Worm (Caenorhabditis elegans): ENCODE data around the gene C56G2.4.

ce11 chrIII:6374947-6375415 lies 43.4 kb downstream of the C56G2.4 start, which contains the start of the genes rps-13 and nfx-1:
- TF ChIP-seq dao-5 (tag; optimal IDR thresholded peaks at IDR 0.05), result no peak
- TF ChIP-seq him-1 (tag; optimal IDR thresholded peaks at IDR 0.05), result no peak
